Worm (Caenorhabditis elegans) whole organism, L4/young adult: Measurements from ENCODE around the gene inx-5.

Experiments used
- dao-5 ChIP-seq: sonication (generic microtip); optimal IDR thresholded peaks from 2 replicates; lab custom pipeline; 2016; ENCODE audit warnings: missing genotype, missing genetic modification characterization, moderate library complexity, missing compliant biosample characterization
- him-1 ChIP-seq: sonication (generic microtip); optimal IDR thresholded peaks from 2 replicates; lab custom pipeline; 2016; ENCODE audit warnings: missing genotype, missing genetic modification reagents, missing genetic modification characterization, missing compliant biosample characterization

DNA sequence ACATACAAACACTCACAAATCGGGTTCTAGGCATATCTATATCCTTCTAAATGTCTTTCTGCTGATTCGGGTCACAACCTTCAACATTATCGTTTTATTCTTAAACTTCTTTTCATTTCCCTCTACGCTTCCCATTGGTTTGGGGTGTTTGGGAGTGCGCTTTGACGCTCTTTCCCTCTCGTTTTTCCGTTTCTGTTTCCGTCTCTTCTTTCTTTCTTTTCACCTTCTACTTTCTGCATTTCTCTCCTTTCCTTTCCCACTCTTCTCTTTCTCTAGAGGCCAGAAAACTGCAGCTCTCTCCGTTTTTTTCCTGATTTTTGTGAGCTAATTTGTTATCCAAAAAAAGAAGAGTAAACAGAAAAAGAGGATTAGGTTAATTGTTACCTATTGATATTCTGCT, 25.9 kb downstream of the inx-5 start:
- TF ChIP-seq him-1 (tag; lab: Kevin White, UChicago) (no peak), dao-5 (tag; lab: Kevin White, UChicago) (no peak)
